Worm (Caenorhabditis elegans) whole organism, L1 larva: Measurements from ENCODE around the gene M02D8.5.

ENCODE experiments used
- dpl-1 ChIP-seq, 3 experiments: fragments of 150-350 bp in 2 of 3; sonication (generic microtip) in 1 of 3; optimal IDR thresholded peaks; 2 replicates each; lab custom pipeline; 2014 to 2017; ENCODE audit warnings: missing biosample characterization in 3 of 3, missing genetic modification characterization in 3 of 3, missing genetic modification reagents in 3 of 3
- skn-1 ChIP-seq: fragments of 150-350 bp; optimal IDR thresholded peaks from 2 replicates; lab custom pipeline; 2014; ENCODE audit warnings: missing biosample characterization, missing genetic modification characterization
- ztf-11 ChIP-seq, 2 experiments: sonication (generic microtip); optimal IDR thresholded peaks; 2 replicates each; lab custom pipeline; 2016 to 2017; ENCODE audit warnings: missing genetic modification characterization in 2 of 2, missing biosample characterization in 1 of 2, missing compliant biosample characterization in 1 of 2

DNA sequence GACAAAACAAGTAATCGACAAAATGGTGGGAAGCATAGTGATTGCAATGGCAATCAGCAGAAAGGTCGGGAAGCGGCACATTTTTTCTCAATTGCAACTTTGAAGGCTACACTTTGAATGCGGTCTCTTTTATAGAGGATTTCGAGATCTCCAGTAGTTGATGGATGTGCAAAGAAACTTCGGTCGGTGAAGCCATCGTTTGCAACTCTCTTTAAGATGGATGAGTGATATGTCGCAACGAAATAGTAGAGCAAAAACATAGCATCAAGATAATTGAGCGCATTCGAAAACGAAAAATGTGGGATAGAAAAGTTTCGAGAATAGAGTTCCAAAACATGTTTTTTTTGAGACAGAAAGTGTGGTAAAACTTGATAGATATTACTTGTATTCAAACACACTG lies 34.1 kb downstream of the M02D8.5 start, which contains the start of gene EGAP4.1:
- TF ChIP-seq dpl-1 (GFP tag; optimal IDR thresholded peaks at IDR 0.05; lab: Kevin White, UChicago) (no peak), ztf-11 (tag; optimal IDR thresholded peaks at IDR 0.05; lab: Kevin White, UChicago) (no peak), skn-1 (tag; lab: Kevin White, UChicago) (no peak)
